Worm (Caenorhabditis elegans) whole organism, mixed stage, embryonic: Measurements from ENCODE around the gene C04A11.5.

Source experiments
- M03D4.4 ChIP-seq: sonication (generic microtip); optimal IDR thresholded peaks from 2 replicates; lab custom pipeline; 2017; ENCODE audit warnings: mild to moderate bottlenecking, missing genetic modification characterization, missing compliant biosample characterization
- blmp-1 ChIP-seq: fragments of 150-350 bp; optimal IDR thresholded peaks from 2 replicates; lab custom pipeline; 2014; ENCODE audit warnings: missing biosample characterization, missing genetic modification characterization
- ceh-39 ChIP-seq: fragments of 150-350 bp; optimal IDR thresholded peaks from 2 replicates; lab custom pipeline; 2014; ENCODE audit warnings: missing biosample characterization, missing genetic modification characterization
- cnd-1 ChIP-seq: fragments of 200-800 bp; sonication (Bioruptor generic); optimal IDR thresholded peaks from 2 replicates; lab custom pipeline; 2018; ENCODE audit warnings: mild to moderate bottlenecking, missing genetic modification characterization, missing compliant biosample characterization
- drap-1 ChIP-seq: fragments of 200-800 bp; sonication (Bioruptor generic); optimal IDR thresholded peaks from 3 replicates; lab custom pipeline; 2018; ENCODE audit warnings: mild to moderate bottlenecking, missing genetic modification characterization, missing compliant biosample characterization
- elt-1 ChIP-seq: sonication (generic microtip); optimal IDR thresholded peaks from 2 replicates; lab custom pipeline; 2017; ENCODE audit warnings: missing genetic modification characterization, mild to moderate bottlenecking, missing compliant biosample characterization, antibody characterized with exemption, moderate library complexity, borderline replicate concordance; ENCODE audit not compliant: insufficient read depth
- elt-3 ChIP-seq: fragments of 150-350 bp; optimal IDR thresholded peaks from 2 replicates; lab custom pipeline; 2014; ENCODE audit warnings: missing biosample characterization, missing genetic modification characterization
- lin-32 ChIP-seq: fragments of 200-800 bp; sonication (Bioruptor generic); optimal IDR thresholded peaks from 2 replicates; lab custom pipeline; 2018; ENCODE audit warnings: mild to moderate bottlenecking, missing genetic modification characterization, missing compliant biosample characterization
- mab-5 ChIP-seq: fragments of 150-350 bp; optimal IDR thresholded peaks from 2 replicates; lab custom pipeline; 2014; ENCODE audit warnings: missing biosample characterization, missing genetic modification characterization
- nhr-12 ChIP-seq: fragments of 150-350 bp; optimal IDR thresholded peaks from 2 replicates; lab custom pipeline; 2014; ENCODE audit warnings: missing biosample characterization, missing genetic modification characterization
- nhr-2 ChIP-seq: fragments of 150-350 bp; optimal IDR thresholded peaks from 2 replicates; lab custom pipeline; 2014; ENCODE audit warnings: missing biosample characterization, missing genetic modification characterization
- nhr-76 ChIP-seq: sonication (generic microtip); optimal IDR thresholded peaks from 2 replicates; lab custom pipeline; 2017; ENCODE audit warnings: missing biosample characterization, missing genetic modification characterization
- pha-4 ChIP-seq: fragments of 150-350 bp; optimal IDR thresholded peaks from 2 replicates; lab custom pipeline; 2018; ENCODE audit warnings: missing biosample characterization, missing genetic modification reagents, missing genetic modification characterization
- sem-2 ChIP-seq: fragments of 200-800 bp; sonication (Bioruptor generic); optimal IDR thresholded peaks from 2 replicates; lab custom pipeline; 2018; ENCODE audit warnings: mild to moderate bottlenecking, missing genetic modification characterization, missing compliant biosample characterization
- snpc-4 ChIP-seq: fragments of 150-350 bp; optimal IDR thresholded peaks from 2 replicates; lab custom pipeline; 2014; ENCODE audit warnings: missing biosample characterization, missing genetic modification characterization
- sptf-1 ChIP-seq: sonication (generic microtip); optimal IDR thresholded peaks from 2 replicates; lab custom pipeline; 2017; ENCODE audit warnings: mild to moderate bottlenecking, missing genetic modification characterization, moderate library complexity, missing compliant biosample characterization
- tbx-8 ChIP-seq: fragments of 200-800 bp; sonication (Bioruptor generic); optimal IDR thresholded peaks from 2 replicates; lab custom pipeline; 2018; ENCODE audit warnings: mild to moderate bottlenecking, missing genetic modification characterization, moderate library complexity, missing compliant biosample characterization
- unc-120 ChIP-seq: sonication (generic microtip); optimal IDR thresholded peaks from 2 replicates; lab custom pipeline; 2017; ENCODE audit warnings: missing genetic modification characterization, missing compliant biosample characterization; ENCODE audit not compliant: poor library complexity, severe bottlenecking
- unc-39 ChIP-seq: fragments of 150-350 bp; optimal IDR thresholded peaks from 2 replicates; lab custom pipeline; 2014; ENCODE audit warnings: missing biosample characterization, missing genetic modification characterization
- unc-62 ChIP-seq: fragments of 150-350 bp; optimal IDR thresholded peaks from 2 replicates; lab custom pipeline; 2014; ENCODE audit warnings: missing biosample characterization, missing genetic modification reagents, missing genetic modification characterization

Gene C04A11.5

ce11 chrX:13713857-13714256, 49.5 kb downstream of the C04A11.5 start, which contains the start of gene K11E4.1:
TSS of gene K11E4.1 (plus strand) at chrX:13714157.
- no peak for TF ChIP-seq nhr-76 (tag; lab: Kevin White, UChicago)
- TF ChIP-seq mab-5 (tag; lab: Kevin White, UChicago), result no peak
- no peak for TF ChIP-seq cnd-1
- TF ChIP-seq sem-2, result no peak
- no peak for TF ChIP-seq ceh-39
- no peak for TF ChIP-seq snpc-4 (tag; lab: Kevin White, UChicago)
- no peak for TF ChIP-seq pha-4 (tag; lab: Kevin White, UChicago)
- TF ChIP-seq elt-1, result no peak
- TF ChIP-seq blmp-1, result no peak
- no peak for TF ChIP-seq elt-3
- TF ChIP-seq unc-120, result no peak
- TF ChIP-seq sptf-1 (tag; lab: Kevin White, UChicago), result no peak
- TF ChIP-seq lin-32 (GFP tag; lab: Kevin White, UChicago), result no peak
- no peak for TF ChIP-seq M03D4.4 (tag; lab: Kevin White, UChicago)
- TF ChIP-seq tbx-8 (GFP tag; lab: Kevin White, UChicago), result no peak
- no peak for TF ChIP-seq drap-1 (GFP tag; lab: Kevin White, UChicago)

- TF ChIP-seq unc-39 (tag; lab: Kevin White, UChicago), result no peak
- no peak for TF ChIP-seq sptf-1 (tag; lab: Kevin White, UChicago)
- no peak for TF ChIP-seq blmp-1
- no peak for TF ChIP-seq nhr-12
- no peak for TF ChIP-seq mab-5 (tag; lab: Kevin White, UChicago)
- no peak for TF ChIP-seq unc-120
- no peak for TF ChIP-seq unc-62 (GFP tag; lab: Kevin White, UChicago)
- TF ChIP-seq nhr-76 (tag; lab: Kevin White, UChicago), result no peak
- no peak for TF ChIP-seq nhr-2 (tag; lab: Kevin White, UChicago)
- no peak for TF ChIP-seq drap-1 (GFP tag; lab: Kevin White, UChicago)
- no peak for TF ChIP-seq pha-4 (tag; lab: Kevin White, UChicago)
- TF ChIP-seq sem-2, result no peak
- TF ChIP-seq, all 35 proteins: peak for 0
Measured at ce11 chrX:13714710-13715109, 50.3 kb downstream of the C04A11.5 start.
